Worm (Caenorhabditis elegans) whole organism, midembryonic: ENCODE results near the gene nlp-60.

Experiments used
- T22C8.4 ChIP-seq: fragments of 200-800 bp; sonication (Bioruptor generic); IDR thresholded peaks from 2 replicates; pipeline ENCODE4 v1.3.6; 2022; ENCODE audit warnings: missing genetic modification characterization, missing compliant biosample characterization
- cog-1 ChIP-seq: sonication (generic microtip); optimal IDR thresholded peaks from 2 replicates; lab custom pipeline; 2016; ENCODE audit warnings: missing genetic modification characterization, missing compliant biosample characterization
- flt-1 ChIP-seq: fragments of 200-800 bp; sonication (Bioruptor generic); IDR thresholded peaks from 2 replicates; pipeline ENCODE4 v1.3.6; 2022; ENCODE audit warnings: missing genetic modification characterization, missing compliant biosample characterization
- klf-2 ChIP-seq: fragments of 200-800 bp; sonication (Bioruptor generic); conservative IDR thresholded peaks from 2 replicates; pipeline ENCODE4 v1.3.6; 2022; ENCODE audit warnings: missing genetic modification reagents, missing genetic modification characterization, missing compliant biosample characterization
- med-1 ChIP-seq: sonication (generic microtip); optimal IDR thresholded peaks from 2 replicates; lab custom pipeline; 2017; ENCODE audit warnings: missing genetic modification characterization, mild to moderate bottlenecking, missing compliant biosample characterization, antibody characterized with exemption, missing genetic modification reagents; ENCODE audit not compliant: insufficient read depth
- ref-1 ChIP-seq: fragments of 200-800 bp; sonication (Bioruptor generic); conservative IDR thresholded peaks from 2 replicates; pipeline ENCODE4 v1.3.6; 2022; ENCODE audit warnings: missing genetic modification reagents, missing genetic modification characterization, missing compliant biosample characterization
- ztf-23 ChIP-seq: fragments of 200-800 bp; sonication (Bioruptor generic); IDR thresholded peaks from 2 replicates; pipeline ENCODE4 v1.3.6; 2022; ENCODE audit warnings: missing genetic modification reagents, missing genetic modification characterization, missing compliant biosample characterization
- ztf-29 ChIP-seq: fragments of 200-800 bp; sonication (Bioruptor generic); IDR thresholded peaks from 2 replicates; pipeline ENCODE4 v1.3.6; 2022; ENCODE audit warnings: missing genetic modification reagents, missing genetic modification characterization, missing compliant biosample characterization

DNA sequence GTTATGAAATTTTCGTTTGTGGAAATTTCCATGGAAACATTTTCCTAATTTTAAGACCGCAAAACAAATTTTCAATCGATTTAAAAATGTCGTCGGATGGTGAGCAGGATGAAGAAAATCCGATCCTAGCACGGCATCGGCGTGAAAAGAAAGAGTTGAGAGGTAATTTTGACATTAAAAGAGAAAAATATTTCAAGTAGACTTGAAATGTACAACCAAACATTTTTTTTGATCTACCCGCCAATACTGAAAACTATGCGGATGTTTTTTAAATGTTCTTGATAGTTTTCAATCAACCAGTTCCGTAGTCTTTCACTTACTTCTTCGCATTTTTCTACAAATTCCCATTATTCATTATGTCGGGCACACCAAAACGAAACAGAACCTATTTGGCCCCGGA, 49.0 kb upstream of the nlp-60 start, which contains the start of gene otub-3:
- no peak for TF ChIP-seq T22C8.4 (GFP tag; lab: Robert Waterston, UW)
- TF ChIP-seq ref-1: no peak
- TF ChIP-seq flt-1 (GFP tag; lab: Robert Waterston, UW): no peak
- no peak for TF ChIP-seq klf-2 (GFP tag; lab: Robert Waterston, UW)
- no peak for TF ChIP-seq ztf-29 (GFP tag; lab: Robert Waterston, UW)
- TF ChIP-seq ztf-23 (GFP tag; lab: Robert Waterston, UW): no peak
- no peak for TF ChIP-seq cog-1 (tag; lab: Kevin White, UChicago)
- no peak for TF ChIP-seq med-1
